Fruit fly (Drosophila melanogaster) whole organism, wandering third instar larva: ENCODE measurements around the gene Edem1.

ENCODE experiments used
- CG32264 ChIP-seq: fragments of 200-800 bp; sonication (Bioruptor generic); optimal IDR thresholded peaks from 2 replicates; lab custom pipeline; 2016; ENCODE audit warnings: missing biosample characterization, missing genetic modification characterization
- CG9705 ChIP-seq: fragments of 200-800 bp; sonication (Bioruptor generic); optimal IDR thresholded peaks from 2 replicates; lab custom pipeline; 2018; ENCODE audit warnings: missing biosample characterization, mild to moderate bottlenecking, missing genetic modification characterization
- Dfd ChIP-seq: fragments of >200 bp; optimal IDR thresholded peaks from 2 replicates; lab custom pipeline; 2017; ENCODE audit warnings: missing biosample characterization, missing genetic modification characterization
- Dif ChIP-seq: fragments of 200-275, 200-300 bp; sonication (Bioruptor generic); optimal IDR thresholded peaks from 2 replicates; lab custom pipeline; 2018; ENCODE audit warnings: missing biosample characterization, missing genetic modification characterization; ENCODE audit not compliant: partially characterized antibody
- GATAd ChIP-seq: sonication (Bioruptor generic); optimal IDR thresholded peaks from 2 replicates; lab custom pipeline; 2016; ENCODE audit warnings: missing biosample characterization, missing genetic modification characterization
- HLH106 ChIP-seq: fragments of 200-800 bp; optimal IDR thresholded peaks from 3 replicates; lab custom pipeline; 2019; ENCODE audit warnings: missing biosample characterization, mild to moderate bottlenecking, missing genetic modification characterization, moderate library complexity
- Hnf4 ChIP-seq: fragments of 200-800 bp; sonication (Bioruptor generic); optimal IDR thresholded peaks from 2 replicates; lab custom pipeline; 2016; ENCODE audit warnings: missing biosample characterization, mild to moderate bottlenecking, missing genetic modification characterization
- Hr83 ChIP-seq: fragments of 200-300 bp; sonication (Bioruptor generic); optimal IDR thresholded peaks from 2 replicates; lab custom pipeline; 2016; ENCODE audit warnings: missing biosample characterization, mild to moderate bottlenecking, missing genetic modification characterization, moderate library complexity; ENCODE audit not compliant: poor library complexity, severe bottlenecking
- Jra ChIP-seq: sonication (Bioruptor generic); optimal IDR thresholded peaks from 2 replicates; lab custom pipeline; 2016; ENCODE audit warnings: missing biosample characterization, missing genetic modification characterization
- Myc ChIP-seq: fragments of >200 bp; optimal IDR thresholded peaks from 2 replicates; lab custom pipeline; 2017
- N ChIP-seq: fragments of >200 bp; optimal IDR thresholded peaks from 2 replicates; lab custom pipeline; 2018; ENCODE audit warnings: missing biosample characterization, missing external identifiers, missing genetic modification characterization
- OdsH ChIP-seq: fragments of 200-800 bp; sonication (Bioruptor generic); optimal IDR thresholded peaks from 2 replicates; lab custom pipeline; 2016; ENCODE audit warnings: missing biosample characterization, mild to moderate bottlenecking, missing genetic modification characterization
- Sp1 ChIP-seq: fragments of 200-800 bp; sonication (Bioruptor generic); optimal IDR thresholded peaks from 3 replicates; lab custom pipeline; 2019; ENCODE audit warnings: missing biosample characterization, mild to moderate bottlenecking, missing genetic modification characterization, moderate library complexity
- Vsx2 ChIP-seq: fragments of 200-300, 225-300 bp; sonication (Bioruptor generic); optimal IDR thresholded peaks from 2 replicates; lab custom pipeline; 2018; ENCODE audit warnings: missing biosample characterization, missing genetic modification characterization; ENCODE audit not compliant: partially characterized antibody
- br ChIP-seq: fragments of 200-800 bp; sonication (Bioruptor generic); optimal IDR thresholded peaks from 2 replicates; lab custom pipeline; 2016; ENCODE audit warnings: missing biosample characterization, missing genetic modification characterization
- dl ChIP-seq, 2 experiments: fragments of 175-275, 200-275 bp in 1 of 2; fragments of 200-275 bp in 1 of 2; sonication (Bioruptor generic); optimal IDR thresholded peaks; lab custom pipeline; 2018; ENCODE audit warnings: mild to moderate bottlenecking in 2 of 2, missing biosample characterization in 2 of 2, missing genetic modification characterization in 2 of 2, moderate library complexity in 2 of 2; ENCODE audit not compliant: partially characterized antibody in 2 of 2, insufficient read depth in 1 of 2
- dmrt93B ChIP-seq: fragments of 200-800 bp; sonication (Bioruptor generic); optimal IDR thresholded peaks from 2 replicates; lab custom pipeline; 2018; ENCODE audit warnings: missing biosample characterization, mild to moderate bottlenecking, missing genetic modification characterization
- foxo ChIP-seq, 2 experiments: fragments of 200-800 bp; sonication (Bioruptor generic); optimal IDR thresholded peaks; 2 replicates in 1 of 2; 3 replicates in 1 of 2; lab custom pipeline; 2016 to 2017; ENCODE audit warnings: missing biosample characterization in 2 of 2, missing genetic modification characterization in 2 of 2
- fru ChIP-seq: fragments of 200-800 bp; sonication (Bioruptor generic); optimal IDR thresholded peaks from 3 replicates; lab custom pipeline; 2016; ENCODE audit warnings: missing biosample characterization, mild to moderate bottlenecking, missing genetic modification characterization
- h ChIP-seq: fragments of 200-800 bp; sonication (Bioruptor generic); optimal IDR thresholded peaks from 3 replicates; lab custom pipeline; 2016; ENCODE audit warnings: missing biosample characterization, mild to moderate bottlenecking, missing genetic modification characterization
- jim ChIP-seq: fragments of 175-275, 200-325 bp; sonication (Bioruptor generic); optimal IDR thresholded peaks from 2 replicates; lab custom pipeline; 2016; ENCODE audit warnings: missing biosample characterization, mild to moderate bottlenecking, missing genetic modification characterization
- rgr ChIP-seq: fragments of 200-800 bp; sonication (Bioruptor generic); optimal IDR thresholded peaks from 3 replicates; lab custom pipeline; 2016; ENCODE audit warnings: missing biosample characterization, mild to moderate bottlenecking, missing genetic modification characterization
- sv ChIP-seq: fragments of 200-800 bp; sonication (Bioruptor generic); optimal IDR thresholded peaks from 3 replicates; lab custom pipeline; 2016; ENCODE audit warnings: missing biosample characterization, missing genetic modification characterization
- woc ChIP-seq: sonication (Bioruptor generic); optimal IDR thresholded peaks from 2 replicates; lab custom pipeline; 2016; ENCODE audit warnings: missing biosample characterization, mild to moderate bottlenecking, missing genetic modification characterization

Edem1 gene

dm6 chrX:1854070-1854469 is 54.6 kb downstream of the Edem1 start:
- peak; percentile 82 for TF ChIP-seq h (GFP tag; lab: Kevin White, UChicago)
- no peak for TF ChIP-seq dmrt93B (GFP tag; lab: Kevin White, UChicago)
- no peak for TF ChIP-seq Dfd (GFP tag; lab: Kevin White, UChicago)
- TF ChIP-seq jim: peak; percentile 62
- TF ChIP-seq Jra (GFP tag; lab: Kevin White, UChicago): peak; percentile 25
- peak; percentile 45 for TF ChIP-seq Sp1
- peak; percentile 11 for TF ChIP-seq sv (GFP tag; lab: Kevin White, UChicago)
- no peak for TF ChIP-seq dl (GFP tag; optimal IDR thresholded peaks at IDR 0.05; lab: Kevin White, UChicago; ENCODE audit: insufficient read depth in 1 of 2, partially characterized antibody in 2 of 2)
- TF ChIP-seq rgr (GFP tag; lab: Kevin White, UChicago): peak; percentile 53
- no peak for TF ChIP-seq Vsx2 (GFP tag; lab: Kevin White, UChicago)
- TF ChIP-seq Hnf4: peak; percentile 41
- TF ChIP-seq CG9705: peak; percentile 11
- peak; percentile 98 for TF ChIP-seq Hr83 (GFP tag; lab: Kevin White, UChicago)
- peak; percentile 17 for TF ChIP-seq HLH106
- TF ChIP-seq br (GFP tag; lab: Kevin White, UChicago): peak; percentile 40
- TF ChIP-seq OdsH (GFP tag; lab: Kevin White, UChicago): peak; percentile 43
- peak in 1 of 2 experiments; percentile 57 for TF ChIP-seq foxo (GFP tag; optimal IDR thresholded peaks at IDR 0.05; lab: Kevin White, UChicago)
- peak; percentile 13 for TF ChIP-seq GATAd (GFP tag; lab: Kevin White, UChicago)
- TF ChIP-seq Dif (GFP tag; lab: Kevin White, UChicago): no peak
- TF ChIP-seq N (GFP tag; lab: Kevin White, UChicago): no peak
- TF ChIP-seq CG32264 (GFP tag; lab: Kevin White, UChicago): peak; percentile 53
- peak; percentile 27 for TF ChIP-seq fru
- no peak for TF ChIP-seq woc (GFP tag; lab: Kevin White, UChicago)
- TF ChIP-seq Myc (lab: Kevin White, UChicago): no peak
